Worm (Caenorhabditis elegans) whole organism, early embryonic: ENCODE measurements around the gene rps-0.

ENCODE experiments used
- aly-1 ChIP-seq: sonication (generic microtip); optimal IDR thresholded peaks from 2 replicates; lab custom pipeline; 2016; ENCODE audit warnings: missing genetic modification characterization, missing compliant biosample characterization
- ama-1 ChIP-seq: fragments of 150-350 bp; optimal IDR thresholded peaks from 2 replicates; lab custom pipeline; 2014
- pes-1 ChIP-seq: fragments of 200-800 bp; sonication (Bioruptor generic); IDR thresholded peaks from 2 replicates; pipeline ENCODE4 v1.3.6; 2022; ENCODE audit warnings: missing genetic modification reagents, missing genetic modification characterization, missing compliant biosample characterization
- sea-1 ChIP-seq: fragments of 200-800 bp; sonication (Bioruptor generic); conservative IDR thresholded peaks from 2 replicates; pipeline ENCODE4 v1.3.6; 2022; ENCODE audit warnings: missing genetic modification characterization, missing compliant biosample characterization
- tra-4 ChIP-seq: sonication (generic microtip); optimal IDR thresholded peaks from 2 replicates; lab custom pipeline; 2017; ENCODE audit warnings: missing genetic modification characterization, missing compliant biosample characterization

ce11 chrIII:4734056-4734455 lies 19.8 kb downstream of the rps-0 start, which contains the start of gene F17C8.9:
- TF ChIP-seq aly-1 = no peak
- no peak for TF ChIP-seq pes-1 (GFP tag; lab: Robert Waterston, UW)
- no peak for TF ChIP-seq tra-4
- TF ChIP-seq ama-1 (lab: Kevin White, UChicago) = no peak
- TF ChIP-seq sea-1 (GFP tag; lab: Robert Waterston, UW) = no peak
